Worm (Caenorhabditis elegans): Measurements from ENCODE around the gene dhs-6.
A peak's percentile ranks its signal among the peaks of the same experiment; 100 is the strongest.

The dhs-6 gene

DNA sequence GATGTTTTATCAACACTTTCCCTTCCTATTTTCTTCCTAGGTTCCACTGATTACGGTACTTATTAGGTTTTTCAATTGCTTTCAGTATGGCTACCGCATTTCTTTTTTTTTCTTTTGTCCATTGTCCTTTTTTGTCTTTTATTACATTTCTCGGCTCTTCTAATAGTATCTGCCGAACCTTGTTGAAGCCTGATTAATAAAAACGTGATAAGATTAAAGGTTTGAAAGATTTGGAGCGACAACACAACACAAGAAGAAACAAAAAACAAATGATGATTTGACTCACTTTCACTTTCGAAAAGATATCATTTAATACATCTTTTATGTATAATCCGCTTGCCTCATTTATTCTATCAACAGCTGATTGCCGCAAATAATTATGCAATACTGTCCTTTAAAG, 45.9 kb upstream of the dhs-6 start, which contains the start of gene C25H3.15:
Gene C25H3.15 (plus strand): TSS at position 301 of the 400 bp plus-strand sequence.
- no peak for TF ChIP-seq nhr-76 (tag; optimal IDR thresholded peaks at IDR 0.05)
- TF ChIP-seq tbx-8 (GFP tag; optimal IDR thresholded peaks at IDR 0.05), result no peak
- no peak for TF ChIP-seq ces-1 (GFP tag; optimal IDR thresholded peaks at IDR 0.05)
- no peak for TF ChIP-seq unc-120 (tag; optimal IDR thresholded peaks at IDR 0.05; ENCODE audit: poor library complexity, severe bottlenecking)
- TF ChIP-seq cnd-1 (tag; optimal IDR thresholded peaks at IDR 0.05), result no peak
- no peak for TF ChIP-seq mep-1 (tag; optimal IDR thresholded peaks at IDR 0.05)
- no peak for TF ChIP-seq ztf-11 (tag; optimal IDR thresholded peaks at IDR 0.05)
- no peak for TF ChIP-seq lin-32 (GFP tag; optimal IDR thresholded peaks at IDR 0.05)
- no peak for TF ChIP-seq sptf-1 (tag; optimal IDR thresholded peaks at IDR 0.05)

DNA sequence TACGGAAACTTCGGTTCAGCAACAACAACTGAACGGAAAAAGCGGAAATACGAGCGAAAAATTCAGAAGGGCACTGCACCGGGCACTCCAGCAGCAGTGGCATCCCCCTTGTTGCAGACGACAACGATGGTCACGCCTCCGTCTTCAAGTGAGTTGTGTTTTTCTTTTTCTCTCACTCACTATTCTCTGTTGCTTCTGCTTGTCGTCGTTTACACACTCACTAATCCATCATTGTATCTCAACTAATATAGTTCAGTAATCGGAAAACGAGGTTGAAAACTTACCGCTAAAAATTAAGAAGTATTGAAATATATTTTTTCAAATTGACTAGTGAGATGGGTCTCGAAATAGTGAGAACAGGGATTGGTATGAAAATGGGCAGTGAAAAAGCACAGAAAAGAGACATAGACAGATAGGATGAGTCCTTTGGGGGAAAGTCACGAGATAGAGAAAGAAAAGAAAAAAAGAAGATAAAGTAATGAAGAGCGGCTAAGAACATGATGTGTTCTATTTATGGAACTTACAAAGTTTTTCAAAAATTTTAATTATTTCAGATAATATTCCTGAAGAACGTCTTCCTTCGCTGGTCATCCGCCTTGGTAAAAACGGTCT, 44.2 kb upstream of the dhs-6 start:
- TF ChIP-seq ces-1 (GFP tag; optimal IDR thresholded peaks at IDR 0.05) (no peak), unc-62 (GFP tag; optimal IDR thresholded peaks at IDR 0.05) (no peak), unc-39 (tag; optimal IDR thresholded peaks at IDR 0.05) (no peak), elt-1 (tag; optimal IDR thresholded peaks at IDR 0.05; ENCODE audit: borderline replicate concordance, insufficient read depth) (no peak), ztf-11 (tag; optimal IDR thresholded peaks at IDR 0.05) (no peak), snpc-4 (tag; optimal IDR thresholded peaks at IDR 0.05) (no peak), lin-32 (GFP tag; optimal IDR thresholded peaks at IDR 0.05) (no peak), lsy-2 (tag; optimal IDR thresholded peaks at IDR 0.05) (no peak), mls-2 (tag; optimal IDR thresholded peaks at IDR 0.05) (no peak), ceh-83 (GFP tag; optimal IDR thresholded peaks at IDR 0.05) (no peak)

DNA sequence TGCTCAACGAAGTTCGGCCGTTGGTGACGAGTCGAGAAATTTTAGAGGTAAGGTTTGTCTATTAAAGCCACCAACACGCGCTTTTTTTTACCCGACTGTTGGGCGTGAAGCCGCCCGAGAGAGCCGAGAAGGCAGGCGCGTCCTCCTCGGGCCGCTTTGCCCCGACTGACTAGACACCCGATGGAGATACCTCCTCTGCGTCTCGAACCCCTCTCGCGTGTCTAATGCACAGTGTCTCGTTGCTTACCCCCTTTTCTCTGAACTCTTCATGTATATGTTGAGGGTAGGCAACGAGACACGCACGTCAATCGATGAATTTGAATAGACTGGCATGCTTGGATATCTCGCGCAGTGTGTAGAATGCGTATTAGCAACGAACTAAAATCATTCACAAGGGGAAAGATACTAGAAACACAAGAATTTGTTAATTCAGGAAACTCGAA, 42.6 kb upstream of the dhs-6 start:
- TF ChIP-seq unc-39 (tag; optimal IDR thresholded peaks at IDR 0.05) (no peak), nhr-2 (tag; optimal IDR thresholded peaks at IDR 0.05) (peak; percentile 38), snpc-4 (tag; optimal IDR thresholded peaks at IDR 0.05) (no peak), lsy-2 (tag; optimal IDR thresholded peaks at IDR 0.05) (peak; percentile 70), ceh-39 (tag; optimal IDR thresholded peaks at IDR 0.05) (peak; percentile 73), ceh-83 (GFP tag; optimal IDR thresholded peaks at IDR 0.05) (peak; percentile 90), flh-1 (GFP tag; optimal IDR thresholded peaks at IDR 0.05) (peak; percentile 1), nhr-76 (tag; optimal IDR thresholded peaks at IDR 0.05) (peak; percentile 54), unc-62 (GFP tag; optimal IDR thresholded peaks at IDR 0.05) (peak; percentile 58), ham-2 (GFP tag; optimal IDR thresholded peaks at IDR 0.05) (peak; percentile 96), cnd-1 (tag; optimal IDR thresholded peaks at IDR 0.05) (peak; percentile 78), sem-2 (GFP tag; optimal IDR thresholded peaks at IDR 0.05) (peak; percentile 77), pha-4 (tag; optimal IDR thresholded peaks at IDR 0.05) (peak; percentile 80), tbx-8 (GFP tag; optimal IDR thresholded peaks at IDR 0.05) (peak; percentile 34), blmp-1 (tag; optimal IDR thresholded peaks at IDR 0.05) (no peak), hlh-1 (tag; optimal IDR thresholded peaks at IDR 0.05) (peak; percentile 79), bed-3 (GFP tag; optimal IDR thresholded peaks at IDR 0.05) (peak; percentile 54), nhr-237 (tag; optimal IDR thresholded peaks at IDR 0.05) (peak; percentile 71), mab-5 (tag; optimal IDR thresholded peaks at IDR 0.05) (no peak), drap-1 (GFP tag; optimal IDR thresholded peaks at IDR 0.05) (peak; percentile 90), mep-1 (tag; optimal IDR thresholded peaks at IDR 0.05) (peak; percentile 44), nhr-28 (tag; optimal IDR thresholded peaks at IDR 0.05) (no peak), nhr-12 (tag; optimal IDR thresholded peaks at IDR 0.05) (peak; percentile 23), sptf-1 (tag; optimal IDR thresholded peaks at IDR 0.05) (peak; percentile 95), zip-8 (tag; optimal IDR thresholded peaks at IDR 0.05) (no peak), elt-1 (tag; optimal IDR thresholded peaks at IDR 0.05; ENCODE audit: borderline replicate concordance, insufficient read depth) (no peak), lin-32 (GFP tag; optimal IDR thresholded peaks at IDR 0.05) (peak; percentile 70), ztf-11 (tag; optimal IDR thresholded peaks at IDR 0.05) (peak; percentile 62), ces-1 (GFP tag; optimal IDR thresholded peaks at IDR 0.05) (peak; percentile 61), unc-120 (tag; optimal IDR thresholded peaks at IDR 0.05; ENCODE audit: poor library complexity, severe bottlenecking) (peak; percentile 93), elt-3 (tag; optimal IDR thresholded peaks at IDR 0.05) (peak; percentile 76), ceh-43 (GFP tag; optimal IDR thresholded peaks at IDR 0.05) (peak; percentile 66), lin-13 (tag; optimal IDR thresholded peaks at IDR 0.05) (no peak), M03D4.4 (tag; optimal IDR thresholded peaks at IDR 0.05) (peak; percentile 86), mls-2 (tag; optimal IDR thresholded peaks at IDR 0.05) (peak; percentile 97)

Data from whole organism, mixed stage, embryonic.